Worm (Caenorhabditis elegans): Measurements from ENCODE around the gene H20J04.4.

- TF ChIP-seq egl-27 (tag; optimal IDR thresholded peaks at IDR 0.05) (no peak), mdl-1 (tag; optimal IDR thresholded peaks at IDR 0.05) (no peak), nhr-23 (tag; optimal IDR thresholded peaks at IDR 0.05) (no peak)
Measured at ce11 chrII:4281743-4282142, 47.1 kb upstream of the H20J04.4 start, which contains the start of gene C01F1.5.
